Worm (Caenorhabditis elegans) whole organism, L3 larva: Measurements from ENCODE around the gene cfap-36.

Source experiments
- R02D3.7 ChIP-seq: fragments of 150-350 bp; optimal IDR thresholded peaks from 2 replicates; lab custom pipeline; 2014; ENCODE audit warnings: missing biosample characterization, missing genetic modification characterization
- ZK546.5 ChIP-seq: sonication (generic microtip); optimal IDR thresholded peaks from 2 replicates; lab custom pipeline; 2017; ENCODE audit warnings: missing biosample characterization, missing genetic modification characterization
- aly-2 ChIP-seq: fragments of 150-350 bp; optimal IDR thresholded peaks from 2 replicates; lab custom pipeline; 2014; ENCODE audit warnings: missing biosample characterization, missing genetic modification characterization
- ama-1 ChIP-seq: fragments of 150-350 bp; optimal IDR thresholded peaks from 2 replicates; lab custom pipeline; 2018
- ceh-16 ChIP-seq: sonication (generic microtip); optimal IDR thresholded peaks from 2 replicates; lab custom pipeline; 2017; ENCODE audit warnings: missing biosample characterization, missing genetic modification characterization
- ceh-28 ChIP-seq: fragments of 150-350 bp; optimal IDR thresholded peaks from 2 replicates; lab custom pipeline; 2014; ENCODE audit warnings: missing biosample characterization, missing genetic modification reagents, missing genetic modification characterization
- ceh-82 ChIP-seq: fragments of 150-350 bp; optimal IDR thresholded peaks from 2 replicates; lab custom pipeline; 2014; ENCODE audit warnings: missing biosample characterization, missing genetic modification characterization
- ceh-9 ChIP-seq: sonication (generic microtip); optimal IDR thresholded peaks from 2 replicates; lab custom pipeline; 2018; ENCODE audit warnings: missing biosample characterization, missing genetic modification characterization
- daf-12 ChIP-seq: fragments of 150-350 bp; optimal IDR thresholded peaks from 2 replicates; lab custom pipeline; 2014; ENCODE audit warnings: missing biosample characterization, missing genetic modification reagents, missing genetic modification characterization
- egl-27 ChIP-seq: sonication (generic microtip); optimal IDR thresholded peaks from 4 replicates; lab custom pipeline; 2017; ENCODE audit warnings: missing biosample characterization, missing genetic modification reagents, missing genetic modification characterization
- egl-5 ChIP-seq: fragments of 150-350 bp; optimal IDR thresholded peaks from 2 replicates; lab custom pipeline; 2017; ENCODE audit warnings: missing biosample characterization, missing genetic modification reagents, missing genetic modification characterization, inconsistent platforms
- elt-1 ChIP-seq: fragments of 150-350 bp; optimal IDR thresholded peaks from 2 replicates; lab custom pipeline; 2014; ENCODE audit warnings: missing biosample characterization, missing genetic modification characterization
- elt-2 ChIP-seq: sonication (generic microtip); optimal IDR thresholded peaks from 2 replicates; lab custom pipeline; 2016; ENCODE audit warnings: missing genetic modification reagents, mild to moderate bottlenecking, missing genetic modification characterization, missing compliant biosample characterization
- elt-3 ChIP-seq, 3 experiments: fragments of 150-350 bp in 1 of 3; sonication (generic microtip) in 2 of 3; optimal IDR thresholded peaks; 2 replicates in 2 of 3; 4 replicates in 1 of 3; lab custom pipeline; 2014 to 2017; ENCODE audit warnings: missing biosample characterization in 3 of 3, missing genetic modification characterization in 3 of 3
- fkh-2 ChIP-seq: fragments of 150-350 bp; optimal IDR thresholded peaks from 2 replicates; lab custom pipeline; 2014; ENCODE audit warnings: missing biosample characterization, missing genetic modification reagents, missing genetic modification characterization
- hmg-11 ChIP-seq: sonication (generic microtip); optimal IDR thresholded peaks from 2 replicates; lab custom pipeline; 2016; ENCODE audit warnings: missing genetic modification characterization, missing compliant biosample characterization
- jun-1 ChIP-seq: fragments of 150-350 bp; optimal IDR thresholded peaks from 2 replicates; lab custom pipeline; 2014; ENCODE audit warnings: missing biosample characterization, missing genetic modification reagents, missing genetic modification characterization
- lin-15B ChIP-seq: fragments of 150-350 bp; optimal IDR thresholded peaks from 2 replicates; lab custom pipeline; 2014; ENCODE audit warnings: missing biosample characterization, missing genetic modification characterization
- lin-39 ChIP-seq: fragments of 150-350 bp; optimal IDR thresholded peaks from 2 replicates; lab custom pipeline; 2018; ENCODE audit warnings: missing biosample characterization, missing genetic modification reagents, missing genetic modification characterization
- mml-1 ChIP-seq: fragments of 150-350 bp; sonication (generic microtip); optimal IDR thresholded peaks from 3 replicates; lab custom pipeline; 2014; ENCODE audit warnings: missing biosample characterization, missing genetic modification characterization
- nfya-1 ChIP-seq: sonication (generic microtip); optimal IDR thresholded peaks from 2 replicates; lab custom pipeline; 2017; ENCODE audit warnings: missing genetic modification characterization, mild to moderate bottlenecking, missing compliant biosample characterization, antibody characterized with exemption, moderate library complexity; ENCODE audit not compliant: insufficient read depth
- nhr-11 ChIP-seq: fragments of 150-350 bp; optimal IDR thresholded peaks from 2 replicates; lab custom pipeline; 2014; ENCODE audit warnings: missing biosample characterization, missing genetic modification characterization
- nhr-12 ChIP-seq: fragments of 150-350 bp; optimal IDR thresholded peaks from 2 replicates; lab custom pipeline; 2014; ENCODE audit warnings: missing biosample characterization, missing genetic modification characterization
- nhr-23 ChIP-seq: fragments of 150-350 bp; optimal IDR thresholded peaks from 2 replicates; lab custom pipeline; 2014; ENCODE audit warnings: missing biosample characterization, missing genetic modification reagents, missing genetic modification characterization
- nhr-237 ChIP-seq: fragments of 150-350 bp; optimal IDR thresholded peaks from 2 replicates; lab custom pipeline; 2014; ENCODE audit warnings: missing biosample characterization, missing genetic modification characterization
- nhr-25 ChIP-seq: sonication (generic microtip); optimal IDR thresholded peaks from 2 replicates; lab custom pipeline; 2017; ENCODE audit warnings: missing biosample characterization, missing genetic modification characterization
- nhr-28 ChIP-seq: fragments of 150-350 bp; optimal IDR thresholded peaks from 2 replicates; lab custom pipeline; 2014; ENCODE audit warnings: missing biosample characterization, missing genetic modification characterization
- nhr-76 ChIP-seq: fragments of 150-350 bp; sonication (generic microtip); optimal IDR thresholded peaks from 5 replicates; lab custom pipeline; 2014; ENCODE audit warnings: missing biosample characterization, missing genetic modification characterization
- pha-4 ChIP-seq: fragments of 150-350 bp; optimal IDR thresholded peaks from 2 replicates; lab custom pipeline; 2014; ENCODE audit warnings: missing biosample characterization, missing genetic modification reagents, missing genetic modification characterization
- pqm-1 ChIP-seq: fragments of 150-350 bp; optimal IDR thresholded peaks from 2 replicates; lab custom pipeline; 2017; ENCODE audit warnings: missing biosample characterization, missing genetic modification characterization, inconsistent platforms
- sea-2 ChIP-seq: fragments of 150-350 bp; sonication (generic microtip); optimal IDR thresholded peaks from 4 replicates; lab custom pipeline; 2014; ENCODE audit warnings: missing biosample characterization, missing genetic modification reagents, missing genetic modification characterization
- snpc-4 ChIP-seq: fragments of 150-350 bp; optimal IDR thresholded peaks from 2 replicates; lab custom pipeline; 2014; ENCODE audit warnings: missing biosample characterization, missing genetic modification characterization
- tbx-2 ChIP-seq: sonication (generic microtip); optimal IDR thresholded peaks from 2 replicates; lab custom pipeline; 2016; ENCODE audit warnings: mild to moderate bottlenecking, missing genetic modification characterization, missing compliant biosample characterization
- unc-62 ChIP-seq: fragments of 150-350 bp; sonication (generic microtip); optimal IDR thresholded peaks from 4 replicates; lab custom pipeline; 2014; ENCODE audit warnings: missing biosample characterization, missing genetic modification reagents, missing genetic modification characterization
- zag-1 ChIP-seq: fragments of 150-350 bp; optimal IDR thresholded peaks from 2 replicates; lab custom pipeline; 2014; ENCODE audit warnings: missing biosample characterization, missing genetic modification characterization
- ztf-11 ChIP-seq: fragments of 150-350 bp; optimal IDR thresholded peaks from 2 replicates; lab custom pipeline; 2014; ENCODE audit warnings: missing biosample characterization, missing genetic modification characterization

The cfap-36 gene

ce11 chrV:185694-186217, 13.7 kb upstream of the cfap-36 start, which contains the start of gene arid-1:
Gene arid-1 (plus strand): TSS chrV:186167.
- TF ChIP-seq snpc-4 (tag; lab: Kevin White, UChicago) (peak; percentile 7), hmg-11 (peak; percentile 68), nfya-1 (peak; percentile 77), mml-1 (tag; lab: Kevin White, UChicago) (no peak), nhr-23 (tag; lab: Kevin White, UChicago) (peak; percentile 43), lin-39 (tag; lab: Kevin White, UChicago) (peak; percentile 63), egl-27 (tag; lab: Kevin White, UChicago) (no peak), lin-15B (tag; lab: Kevin White, UChicago) (peak; percentile 43), nhr-25 (tag; lab: Kevin White, UChicago) (peak; percentile 38), pha-4 (tag; lab: Kevin White, UChicago) (peak; percentile 53), zag-1 (tag; lab: Kevin White, UChicago) (no peak)
- TF ChIP-seq, all 47 proteins: peak for 8

- TF ChIP-seq tbx-2 (tag; lab: Kevin White, UChicago) (no peak), unc-62 (GFP tag; lab: Kevin White, UChicago) (no peak), jun-1 (no peak), mml-1 (tag; lab: Kevin White, UChicago) (no peak), elt-2 (tag; lab: Kevin White, UChicago) (no peak), pqm-1 (tag; lab: Kevin White, UChicago) (no peak), ceh-82 (no peak), ztf-11 (no peak), elt-3 (tag; optimal IDR thresholded peaks at IDR 0.05; lab: Kevin White, UChicago) (no peak), daf-12 (tag; lab: Kevin White, UChicago) (no peak), nhr-11 (tag; lab: Kevin White, UChicago) (no peak), nhr-28 (no peak), ceh-9 (tag; lab: Kevin White, UChicago) (no peak), lin-39 (tag; lab: Kevin White, UChicago) (no peak), nhr-237 (tag; lab: Kevin White, UChicago) (no peak), hmg-11 (no peak), fkh-2 (tag; lab: Kevin White, UChicago) (no peak), nhr-12 (tag; lab: Kevin White, UChicago) (no peak), egl-5 (tag; lab: Kevin White, UChicago) (no peak)
Observed at ce11 chrV:185124-185523, 13.1 kb upstream of the cfap-36 start.

ce11 chrV:176870-177467, 5.0 kb upstream of the cfap-36 start, which contains the start of gene cul-3:
Gene cul-3 (plus strand): TSS chrV:177417.
- TF ChIP-seq nhr-25 (tag; lab: Kevin White, UChicago) (peak; percentile 44), nhr-76 (no peak), snpc-4 (tag; lab: Kevin White, UChicago) (peak; percentile 26), ceh-28 (tag; lab: Kevin White, UChicago) (peak; percentile 42), nhr-28 (no peak), lin-15B (tag; lab: Kevin White, UChicago) (peak; percentile 60), lin-39 (tag; lab: Kevin White, UChicago) (peak; percentile 30), nhr-12 (tag; lab: Kevin White, UChicago) (no peak), pha-4 (tag; lab: Kevin White, UChicago) (peak; percentile 49), ceh-82 (no peak), nfya-1 (peak; percentile 65), ZK546.5 (tag; lab: Kevin White, UChicago) (no peak), nhr-23 (tag; lab: Kevin White, UChicago) (peak; percentile 26), R02D3.7 (tag; lab: Kevin White, UChicago) (peak; percentile 23), elt-1 (tag; lab: Kevin White, UChicago) (no peak), hmg-11 (peak; percentile 82), sea-2 (GFP tag; lab: Kevin White, UChicago) (no peak), nhr-11 (tag; lab: Kevin White, UChicago) (no peak), elt-3 (tag; optimal IDR thresholded peaks at IDR 0.05; lab: Kevin White, UChicago) (no peak), jun-1 (peak; percentile 45)

- TF ChIP-seq nfya-1 (peak; percentile 56), ceh-16 (no peak), nhr-12 (tag; lab: Kevin White, UChicago) (no peak), aly-2 (tag; lab: Kevin White, UChicago) (no peak), elt-1 (tag; lab: Kevin White, UChicago) (no peak), ama-1 (no peak), elt-3 (tag; optimal IDR thresholded peaks at IDR 0.05; lab: Kevin White, UChicago) (no peak), fkh-2 (tag; lab: Kevin White, UChicago) (no peak), daf-12 (tag; lab: Kevin White, UChicago) (no peak)
Observed at ce11 chrV:174520-174919, 2.5 kb upstream of the cfap-36 start.
